Worm (Caenorhabditis elegans) whole organism, late embryonic: ENCODE data around the gene K11H12.8.
A peak's percentile ranks its signal among the peaks of the same experiment; 100 is the strongest.

Experiments
- C38D4.7 ChIP-seq: fragments of 200-800 bp; sonication (Bioruptor generic); optimal IDR thresholded peaks from 2 replicates; lab custom pipeline; 2018; ENCODE audit warnings: mild to moderate bottlenecking, missing genetic modification characterization, moderate library complexity, missing compliant biosample characterization
- K09A11.1 ChIP-seq: sonication (generic microtip); optimal IDR thresholded peaks from 2 replicates; lab custom pipeline; 2017; ENCODE audit warnings: antibody characterized with exemption, mild to moderate bottlenecking, missing genetic modification characterization, missing compliant biosample characterization; ENCODE audit not compliant: insufficient read depth
- Y22D7AL.16 ChIP-seq: sonication (generic microtip); optimal IDR thresholded peaks from 2 replicates; lab custom pipeline; 2016; ENCODE audit warnings: missing genetic modification characterization, missing compliant biosample characterization
- ahr-1 ChIP-seq: sonication (generic microtip); optimal IDR thresholded peaks from 2 replicates; lab custom pipeline; 2016; ENCODE audit warnings: missing genetic modification characterization, missing compliant biosample characterization
- ceh-14 ChIP-seq: sonication (generic microtip); optimal IDR thresholded peaks from 2 replicates; lab custom pipeline; 2016; ENCODE audit warnings: missing genotype, missing genetic modification characterization, missing compliant biosample characterization
- ceh-18 ChIP-seq: sonication (generic microtip); optimal IDR thresholded peaks from 2 replicates; lab custom pipeline; 2016; ENCODE audit warnings: missing genetic modification characterization, missing compliant biosample characterization
- ceh-19 ChIP-seq: fragments of 200-800 bp; sonication (Bioruptor generic); optimal IDR thresholded peaks from 2 replicates; lab custom pipeline; 2018; ENCODE audit warnings: mild to moderate bottlenecking, missing genetic modification characterization, missing compliant biosample characterization
- ceh-2 ChIP-seq: sonication (generic microtip); optimal IDR thresholded peaks from 2 replicates; lab custom pipeline; 2016; ENCODE audit warnings: missing genotype, missing genetic modification characterization, missing compliant biosample characterization
- ceh-24 ChIP-seq: sonication (generic microtip); optimal IDR thresholded peaks from 2 replicates; lab custom pipeline; 2016; ENCODE audit warnings: mild to moderate bottlenecking, missing genetic modification characterization, missing compliant biosample characterization
- ceh-30 ChIP-seq: fragments of 150-350 bp; optimal IDR thresholded peaks from 2 replicates; lab custom pipeline; 2014; ENCODE audit warnings: missing biosample characterization, missing genetic modification characterization
- ceh-34 ChIP-seq: sonication (generic microtip); optimal IDR thresholded peaks from 2 replicates; lab custom pipeline; 2016; ENCODE audit warnings: mild to moderate bottlenecking, missing genetic modification characterization, missing compliant biosample characterization
- ceh-48 ChIP-seq: sonication (generic microtip); optimal IDR thresholded peaks from 2 replicates; lab custom pipeline; 2016; ENCODE audit warnings: missing genetic modification characterization, inconsistent platforms, missing compliant biosample characterization
- che-1 ChIP-seq: sonication (generic microtip); optimal IDR thresholded peaks from 2 replicates; lab custom pipeline; 2016; ENCODE audit warnings: mild to moderate bottlenecking, missing genetic modification characterization, missing compliant biosample characterization
- dve-1 ChIP-seq: sonication (generic microtip); optimal IDR thresholded peaks from 2 replicates; lab custom pipeline; 2017; ENCODE audit warnings: antibody characterized with exemption, mild to moderate bottlenecking, missing genetic modification characterization, missing compliant biosample characterization
- ets-4 ChIP-seq: sonication (generic microtip); optimal IDR thresholded peaks from 2 replicates; lab custom pipeline; 2016; ENCODE audit warnings: missing genetic modification characterization, missing compliant biosample characterization
- eyg-1 ChIP-seq: sonication (generic microtip); optimal IDR thresholded peaks from 2 replicates; lab custom pipeline; 2016; ENCODE audit warnings: missing genotype, missing genetic modification characterization, missing compliant biosample characterization
- fax-1 ChIP-seq: sonication (generic microtip); optimal IDR thresholded peaks from 2 replicates; lab custom pipeline; 2016; ENCODE audit warnings: missing genotype, missing genetic modification characterization, missing compliant biosample characterization
- fkh-6 ChIP-seq: sonication (generic microtip); optimal IDR thresholded peaks from 2 replicates; lab custom pipeline; 2016; ENCODE audit warnings: missing genetic modification characterization, missing compliant biosample characterization
- hlh-30 ChIP-seq: sonication (generic microtip); optimal IDR thresholded peaks from 2 replicates; lab custom pipeline; 2017; ENCODE audit warnings: antibody characterized with exemption, missing genetic modification characterization, missing compliant biosample characterization; ENCODE audit not compliant: insufficient read depth
- hlh-6 ChIP-seq: sonication (generic microtip); optimal IDR thresholded peaks from 2 replicates; lab custom pipeline; 2016; ENCODE audit warnings: missing genotype, missing genetic modification characterization, missing compliant biosample characterization
- madf-2 ChIP-seq: sonication (generic microtip); optimal IDR thresholded peaks from 2 replicates; lab custom pipeline; 2017; ENCODE audit warnings: missing genetic modification characterization, missing compliant biosample characterization
- nfya-1 ChIP-seq: sonication (generic microtip); optimal IDR thresholded peaks from 2 replicates; lab custom pipeline; 2017; ENCODE audit warnings: missing genetic modification characterization, mild to moderate bottlenecking, missing compliant biosample characterization, antibody characterized with exemption, moderate library complexity
- nhr-232 ChIP-seq: sonication (generic microtip); optimal IDR thresholded peaks from 2 replicates; lab custom pipeline; 2016; ENCODE audit warnings: missing genetic modification characterization, missing compliant biosample characterization
- npax-4 ChIP-seq: sonication (generic microtip); optimal IDR thresholded peaks from 2 replicates; lab custom pipeline; 2016; ENCODE audit warnings: missing genetic modification characterization, missing compliant biosample characterization
- pag-3 ChIP-seq: sonication (generic microtip); optimal IDR thresholded peaks from 2 replicates; lab custom pipeline; 2016; ENCODE audit warnings: missing compliant biosample characterization, missing genetic modification characterization, borderline replicate concordance
- pat-9 ChIP-seq: fragments of 200-800 bp; sonication (Bioruptor generic); optimal IDR thresholded peaks from 2 replicates; lab custom pipeline; 2018; ENCODE audit warnings: mild to moderate bottlenecking, missing genetic modification characterization, moderate library complexity, missing compliant biosample characterization
- pax-1 ChIP-seq: fragments of 150-350 bp; optimal IDR thresholded peaks from 2 replicates; lab custom pipeline; 2014; ENCODE audit warnings: missing biosample characterization, missing genetic modification characterization
- pha-2 ChIP-seq: sonication (generic microtip); optimal IDR thresholded peaks from 2 replicates; lab custom pipeline; 2017; ENCODE audit warnings: mild to moderate bottlenecking, missing genetic modification characterization, missing compliant biosample characterization
- pros-1 ChIP-seq: fragments of 150-350 bp; optimal IDR thresholded peaks from 2 replicates; lab custom pipeline; 2014; ENCODE audit warnings: missing biosample characterization, missing genetic modification reagents, missing genetic modification characterization
- ref-2 ChIP-seq: sonication (generic microtip); optimal IDR thresholded peaks from 2 replicates; lab custom pipeline; 2016; ENCODE audit warnings: missing genetic modification characterization, missing compliant biosample characterization
- sdc-2 ChIP-seq: sonication (generic microtip); optimal IDR thresholded peaks from 2 replicates; lab custom pipeline; 2016; ENCODE audit warnings: missing genotype, missing genetic modification characterization, missing compliant biosample characterization
- sox-2 ChIP-seq: fragments of 200-800 bp; sonication (Bioruptor generic); IDR thresholded peaks from 2 replicates; pipeline ENCODE4 v1.3.6; 2022; ENCODE audit warnings: missing genetic modification reagents, missing genetic modification characterization, missing compliant biosample characterization
- syd-9 ChIP-seq: sonication (generic microtip); optimal IDR thresholded peaks from 2 replicates; lab custom pipeline; 2016; ENCODE audit warnings: mild to moderate bottlenecking, missing genetic modification characterization, moderate library complexity, missing compliant biosample characterization
- tbx-7 ChIP-seq: sonication (generic microtip); optimal IDR thresholded peaks from 2 replicates; lab custom pipeline; 2016; ENCODE audit warnings: missing genotype, missing genetic modification characterization, missing compliant biosample characterization
- unc-86 ChIP-seq: sonication (generic microtip); optimal IDR thresholded peaks from 2 replicates; lab custom pipeline; 2016; ENCODE audit warnings: missing genetic modification characterization, missing compliant biosample characterization

K11H12.8 gene

ce11 chrIV:643481-643880, 11.7 kb upstream of the K11H12.8 start:
- no peak for TF ChIP-seq ceh-2
- TF ChIP-seq ahr-1 (tag; lab: Kevin White, UChicago), result no peak
- TF ChIP-seq pros-1 (tag; lab: Kevin White, UChicago), result no peak

ce11 chrIV:648362-648761, 6.8 kb upstream of the K11H12.8 start:
- no peak for TF ChIP-seq hlh-6 (tag; lab: Kevin White, UChicago)
- TF ChIP-seq ceh-24 (tag; lab: Kevin White, UChicago), result no peak

ce11 chrIV:649365-649764, 5.8 kb upstream of the K11H12.8 start, which contains the start of gene K11H12.9:
Gene K11H12.9 (plus strand): TSS chrIV:649665.
- TF ChIP-seq pat-9 (tag; lab: Kevin White, UChicago), result no peak
- no peak for TF ChIP-seq ceh-19
- no peak for TF ChIP-seq pag-3 (tag; lab: Kevin White, UChicago)
- TF ChIP-seq C38D4.7 (GFP tag; lab: Kevin White, UChicago), result no peak
- no peak for TF ChIP-seq npax-4 (tag; lab: Kevin White, UChicago)
- TF ChIP-seq dve-1 (tag; lab: Kevin White, UChicago), result no peak
- TF ChIP-seq ceh-24 (tag; lab: Kevin White, UChicago), result no peak
- TF ChIP-seq eyg-1, result no peak
- no peak for TF ChIP-seq fkh-6 (tag; lab: Kevin White, UChicago)
- TF ChIP-seq hlh-6 (tag; lab: Kevin White, UChicago), result no peak

- TF ChIP-seq tbx-7 (no peak), pax-1 (no peak), ets-4 (tag; lab: Kevin White, UChicago) (no peak)
These were observed 1.9 kb upstream of the K11H12.8 start, which contains the start of gene K11H12.1 for ce11 chrIV:653138-653848. Gene K11H12.1 (minus strand): TSS chrIV:653421.

ce11 chrIV:657046-657445, 1.9 kb downstream of the K11H12.8 start:
- TF ChIP-seq ceh-30, result no peak

- TF ChIP-seq ceh-14 (no peak), nhr-232 (tag; lab: Kevin White, UChicago) (no peak), nfya-1 (peak; percentile 25), madf-2 (no peak), ceh-34 (peak; percentile 63), hlh-30 (tag; lab: Kevin White, UChicago) (peak; percentile 20), Y22D7AL.16 (tag; lab: Kevin White, UChicago) (peak; percentile 15)
These were observed 2.7 kb downstream of the K11H12.8 start for ce11 chrIV:657932-658331.

- TF ChIP-seq sdc-2 (tag; lab: Kevin White, UChicago) (no peak), ceh-48 (no peak), unc-86 (tag; lab: Kevin White, UChicago) (no peak), ceh-24 (tag; lab: Kevin White, UChicago) (no peak), ceh-18 (tag; lab: Kevin White, UChicago) (no peak), syd-9 (tag; lab: Kevin White, UChicago) (no peak), K09A11.1 (tag; lab: Kevin White, UChicago) (no peak), fax-1 (tag; lab: Kevin White, UChicago) (no peak), sox-2 (GFP tag; lab: Robert Waterston, UW) (no peak), ref-2 (tag; lab: Kevin White, UChicago) (no peak), che-1 (tag; lab: Kevin White, UChicago) (no peak), npax-4 (tag; lab: Kevin White, UChicago) (no peak), pha-2 (no peak)
- TF ChIP-seq, all 69 proteins: peak for 0
These were observed 3.4 kb downstream of the K11H12.8 start for ce11 chrIV:658497-659177.
